Worm (Caenorhabditis elegans) whole organism, L4 larva: ENCODE results near the gene R06F6.8.

Experiments
- R02D3.7 ChIP-seq: fragments of 150-350 bp; sonication (generic microtip); optimal IDR thresholded peaks from 3 replicates; lab custom pipeline; 2014; ENCODE audit warnings: missing biosample characterization, missing genetic modification characterization
- Y75B8A.6 ChIP-seq: fragments of 200-800 bp; sonication (Bioruptor generic); IDR thresholded peaks from 2 replicates; pipeline ENCODE4 v1.3.6; 2022; ENCODE audit warnings: missing genetic modification reagents, missing genetic modification characterization, missing compliant biosample characterization
- ceh-62 ChIP-seq: sonication (generic microtip); optimal IDR thresholded peaks from 2 replicates; lab custom pipeline; 2017; ENCODE audit warnings: missing biosample characterization, missing genetic modification characterization
- duxl-1 ChIP-seq: sonication (generic microtip); optimal IDR thresholded peaks from 2 replicates; lab custom pipeline; 2016; ENCODE audit warnings: mild to moderate bottlenecking, missing genetic modification characterization, moderate library complexity, missing compliant biosample characterization; ENCODE audit not compliant: poor library complexity
- fkh-10 ChIP-seq: fragments of 150-350 bp; optimal IDR thresholded peaks from 2 replicates; lab custom pipeline; 2014; ENCODE audit warnings: missing biosample characterization, missing genetic modification reagents, missing genetic modification characterization
- nhr-10 ChIP-seq: fragments of 150-350 bp; optimal IDR thresholded peaks from 2 replicates; lab custom pipeline; 2014; ENCODE audit warnings: missing biosample characterization, missing genetic modification characterization
- nhr-6 ChIP-seq: fragments of 150-350 bp; optimal IDR thresholded peaks from 2 replicates; lab custom pipeline; 2014; ENCODE audit warnings: missing biosample characterization, missing genetic modification characterization
- nhr-77 ChIP-seq: fragments of 150-350 bp; optimal IDR thresholded peaks from 2 replicates; lab custom pipeline; 2014; ENCODE audit warnings: missing biosample characterization, missing genetic modification characterization

DNA sequence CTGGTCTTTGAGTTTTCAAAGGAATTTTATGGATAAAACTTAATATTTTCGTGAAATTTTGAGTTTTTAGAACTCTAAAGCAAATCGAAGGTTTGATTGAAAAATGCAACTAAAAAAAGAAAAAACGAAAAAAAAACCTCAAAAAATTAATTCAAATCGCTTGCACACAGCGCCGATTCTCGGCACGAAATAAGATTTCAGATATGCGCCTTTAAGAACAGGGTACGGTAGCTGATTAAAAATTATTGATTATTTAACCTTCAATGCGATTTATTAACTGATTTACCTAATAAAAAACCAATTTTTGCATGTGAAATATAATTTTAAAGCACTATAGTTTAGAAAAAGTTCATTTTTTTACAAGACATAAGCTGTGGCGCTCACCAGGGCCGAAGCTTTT is 33.1 kb upstream of the R06F6.8 start:
- no peak for TF ChIP-seq duxl-1 (tag; lab: Kevin White, UChicago)
- no peak for TF ChIP-seq nhr-6 (tag; lab: Kevin White, UChicago)
- no peak for TF ChIP-seq Y75B8A.6 (GFP tag; lab: Robert Waterston, UW)
- TF ChIP-seq fkh-10 = no peak
- TF ChIP-seq R02D3.7 (tag; lab: Kevin White, UChicago) = no peak
- TF ChIP-seq nhr-10 (tag; lab: Kevin White, UChicago) = no peak
- TF ChIP-seq ceh-62 = no peak
- TF ChIP-seq nhr-77 (tag; lab: Kevin White, UChicago) = no peak
